Worm (Caenorhabditis elegans): ENCODE data around the gene mdt-15.

Gene mdt-15

ce11 chrIII:5840277-5840676 is 6.7 kb upstream of the mdt-15 start:
- TF ChIP-seq ces-1 (GFP tag; optimal IDR thresholded peaks at IDR 0.05) (peak; percentile 27), mep-1 (tag; optimal IDR thresholded peaks at IDR 0.05) (no peak)

ce11 chrIII:5839598-5839997 is 6.0 kb upstream of the mdt-15 start:
- TF ChIP-seq nhr-76 (tag; optimal IDR thresholded peaks at IDR 0.05) (no peak), bed-3 (GFP tag; optimal IDR thresholded peaks at IDR 0.05) (no peak), M03D4.4 (tag; optimal IDR thresholded peaks at IDR 0.05) (no peak), nhr-28 (tag; optimal IDR thresholded peaks at IDR 0.05) (no peak), mls-2 (tag; optimal IDR thresholded peaks at IDR 0.05) (no peak), ces-1 (GFP tag; optimal IDR thresholded peaks at IDR 0.05) (no peak), elt-3 (tag; optimal IDR thresholded peaks at IDR 0.05) (no peak), elt-1 (tag; optimal IDR thresholded peaks at IDR 0.05; ENCODE audit: borderline replicate concordance, insufficient read depth) (no peak), lin-32 (GFP tag; optimal IDR thresholded peaks at IDR 0.05) (no peak), ceh-39 (tag; optimal IDR thresholded peaks at IDR 0.05) (no peak), ztf-11 (tag; optimal IDR thresholded peaks at IDR 0.05) (no peak), zip-8 (tag; optimal IDR thresholded peaks at IDR 0.05) (no peak), mep-1 (tag; optimal IDR thresholded peaks at IDR 0.05) (no peak), unc-62 (GFP tag; optimal IDR thresholded peaks at IDR 0.05) (no peak), sptf-1 (tag; optimal IDR thresholded peaks at IDR 0.05) (no peak), drap-1 (GFP tag; optimal IDR thresholded peaks at IDR 0.05) (no peak), pha-4 (tag; optimal IDR thresholded peaks at IDR 0.05) (no peak), cnd-1 (tag; optimal IDR thresholded peaks at IDR 0.05) (no peak)

ce11 chrIII:5839147-5839546 is 5.6 kb upstream of the mdt-15 start:
- TF ChIP-seq elt-3 (tag; optimal IDR thresholded peaks at IDR 0.05), result peak; percentile 32
- TF ChIP-seq mab-5 (tag; optimal IDR thresholded peaks at IDR 0.05), result no peak

ce11 chrIII:5838159-5839046 is 4.9 kb upstream of the mdt-15 start:
- peak; percentile 48 for TF ChIP-seq ham-2 (GFP tag; optimal IDR thresholded peaks at IDR 0.05)
- TF ChIP-seq ceh-83 (GFP tag; optimal IDR thresholded peaks at IDR 0.05), result no peak
- peak; percentile 15 for TF ChIP-seq elt-3 (tag; optimal IDR thresholded peaks at IDR 0.05)
- TF ChIP-seq mep-1 (tag; optimal IDR thresholded peaks at IDR 0.05), result peak; percentile 26
- peak; percentile 95 for TF ChIP-seq elt-1 (tag; optimal IDR thresholded peaks at IDR 0.05; ENCODE audit: borderline replicate concordance, insufficient read depth)

ce11 chrIII:5836816-5837215 is 3.3 kb upstream of the mdt-15 start, which contains the start of gene W04D12.1:
TSS of gene W04D12.1 (plus strand) at chrIII:5836926.
- TF ChIP-seq ceh-43 (GFP tag; optimal IDR thresholded peaks at IDR 0.05) (no peak), elt-1 (tag; optimal IDR thresholded peaks at IDR 0.05; ENCODE audit: borderline replicate concordance, insufficient read depth) (no peak), ham-2 (GFP tag; optimal IDR thresholded peaks at IDR 0.05) (no peak), ceh-39 (tag; optimal IDR thresholded peaks at IDR 0.05) (no peak), unc-120 (tag; optimal IDR thresholded peaks at IDR 0.05; ENCODE audit: poor library complexity, severe bottlenecking) (no peak), unc-39 (tag; optimal IDR thresholded peaks at IDR 0.05) (no peak), nhr-12 (tag; optimal IDR thresholded peaks at IDR 0.05) (no peak), sptf-1 (tag; optimal IDR thresholded peaks at IDR 0.05) (peak; percentile 21), tbx-8 (GFP tag; optimal IDR thresholded peaks at IDR 0.05) (no peak), unc-62 (GFP tag; optimal IDR thresholded peaks at IDR 0.05) (no peak), snpc-4 (tag; optimal IDR thresholded peaks at IDR 0.05) (no peak), nhr-237 (tag; optimal IDR thresholded peaks at IDR 0.05) (peak; percentile 27)

ce11 chrIII:5836261-5836660 is 2.7 kb upstream of the mdt-15 start:
- peak; percentile 6 for TF ChIP-seq elt-1 (tag; optimal IDR thresholded peaks at IDR 0.05; ENCODE audit: borderline replicate concordance, insufficient read depth)
- no peak for TF ChIP-seq lin-32 (GFP tag; optimal IDR thresholded peaks at IDR 0.05)
- TF ChIP-seq nhr-2 (tag; optimal IDR thresholded peaks at IDR 0.05), result no peak
- TF ChIP-seq mls-2 (tag; optimal IDR thresholded peaks at IDR 0.05), result no peak
